Fruit fly (Drosophila melanogaster) whole organism, adult: ENCODE measurements around the gene Ipp.
A peak's percentile ranks its signal among the peaks of the same experiment; 100 is the strongest.

ENCODE experiments used
- CG11617 ChIP-seq: fragments of 200-800 bp; sonication (Bioruptor generic); optimal IDR thresholded peaks from 2 replicates; lab custom pipeline; 2017; ENCODE audit warnings: mild to moderate bottlenecking, missing biosample characterization, missing genetic modification reagents, missing genetic modification characterization
- CG12768 ChIP-seq: fragments of 200-800 bp; sonication (Bioruptor generic); optimal IDR thresholded peaks from 2 replicates; lab custom pipeline; 2017; ENCODE audit warnings: missing biosample characterization, missing genetic modification characterization, mild to moderate bottlenecking, moderate library complexity, missing genetic modification reagents
- CG14711 ChIP-seq: fragments of 200-800 bp; sonication (Bioruptor generic); optimal IDR thresholded peaks from 2 replicates; lab custom pipeline; 2018; ENCODE audit warnings: missing biosample characterization, mild to moderate bottlenecking, missing genetic modification characterization, moderate library complexity
- CG1620 ChIP-seq: fragments of 200-800 bp; sonication (Bioruptor generic); optimal IDR thresholded peaks from 2 replicates; lab custom pipeline; 2016; ENCODE audit warnings: missing biosample characterization, missing genetic modification characterization
- CG33017 ChIP-seq: fragments of 200-800 bp; sonication (Bioruptor generic); optimal IDR thresholded peaks from 2 replicates; lab custom pipeline; 2018; ENCODE audit warnings: missing biosample characterization, mild to moderate bottlenecking, missing genetic modification characterization, moderate library complexity
- CG5204 ChIP-seq: fragments of 200-800 bp; sonication (Bioruptor generic); optimal IDR thresholded peaks from 2 replicates; lab custom pipeline; 2016; ENCODE audit warnings: missing biosample characterization, missing genetic modification characterization
- CG7045 ChIP-seq: fragments of 200-800 bp; sonication (Bioruptor generic); optimal IDR thresholded peaks from 2 replicates; lab custom pipeline; 2017; ENCODE audit warnings: missing biosample characterization, mild to moderate bottlenecking, missing genetic modification characterization
- CG7101 ChIP-seq: fragments of 200-800 bp; sonication (Bioruptor generic); optimal IDR thresholded peaks from 2 replicates; lab custom pipeline; 2018; ENCODE audit warnings: missing biosample characterization, mild to moderate bottlenecking, missing genetic modification characterization, moderate library complexity
- Clk ChIP-seq: fragments of 200-800 bp; sonication (Bioruptor generic); optimal IDR thresholded peaks from 2 replicates; lab custom pipeline; 2017; ENCODE audit warnings: missing biosample characterization, missing genetic modification characterization
- Crg-1 ChIP-seq: fragments of 200-800 bp; sonication (Bioruptor generic); optimal IDR thresholded peaks from 2 replicates; lab custom pipeline; 2016; ENCODE audit warnings: missing biosample characterization, missing genetic modification characterization
- Hr96 ChIP-seq: fragments of 200-800 bp; sonication (Bioruptor generic); optimal IDR thresholded peaks from 2 replicates; lab custom pipeline; 2016; ENCODE audit warnings: missing biosample characterization, missing genetic modification characterization
- Mnt ChIP-seq: fragments of 200-800 bp; sonication (Bioruptor generic); optimal IDR thresholded peaks from 2 replicates; lab custom pipeline; 2016; ENCODE audit warnings: missing biosample characterization, mild to moderate bottlenecking, missing genetic modification characterization
- bab1 ChIP-seq: fragments of 200-800 bp; sonication (Bioruptor generic); optimal IDR thresholded peaks from 3 replicates; lab custom pipeline; 2019; ENCODE audit warnings: missing biosample characterization, mild to moderate bottlenecking, missing genetic modification characterization, moderate library complexity
- cic ChIP-seq: fragments of 200-800 bp; sonication (Bioruptor generic); optimal IDR thresholded peaks from 2 replicates; lab custom pipeline; 2017; ENCODE audit warnings: missing biosample characterization, mild to moderate bottlenecking, missing genetic modification characterization, moderate library complexity
- cnc ChIP-seq, 2 experiments: fragments of >200 bp; optimal IDR thresholded peaks; 2 replicates each; lab custom pipeline; 2017
- kay ChIP-seq: fragments of 200-800 bp; sonication (Bioruptor generic); peaks from one replicate; lab custom pipeline; 2016; ENCODE audit warnings: missing biosample characterization, missing genetic modification characterization, borderline replicate concordance
- ovo ChIP-seq: fragments of 200-800 bp; sonication (Bioruptor generic); optimal IDR thresholded peaks from 2 replicates; lab custom pipeline; 2016; ENCODE audit warnings: missing biosample characterization, missing genetic modification characterization
- pad ChIP-seq: fragments of 200-800 bp; sonication (Bioruptor generic); optimal IDR thresholded peaks from 3 replicates; lab custom pipeline; 2017; ENCODE audit warnings: missing biosample characterization, missing genetic modification characterization, mild to moderate bottlenecking, moderate library complexity, missing genetic modification reagents
- tj ChIP-seq: fragments of 200-800 bp; sonication (Bioruptor generic); optimal IDR thresholded peaks from 3 replicates; lab custom pipeline; 2017; ENCODE audit warnings: missing biosample characterization, mild to moderate bottlenecking, missing genetic modification characterization, moderate library complexity
- toe ChIP-seq: fragments of 200-800 bp; sonication (Bioruptor generic); optimal IDR thresholded peaks from 2 replicates; lab custom pipeline; 2016; ENCODE audit warnings: missing biosample characterization, missing genetic modification characterization

Gene Ipp

DNA sequence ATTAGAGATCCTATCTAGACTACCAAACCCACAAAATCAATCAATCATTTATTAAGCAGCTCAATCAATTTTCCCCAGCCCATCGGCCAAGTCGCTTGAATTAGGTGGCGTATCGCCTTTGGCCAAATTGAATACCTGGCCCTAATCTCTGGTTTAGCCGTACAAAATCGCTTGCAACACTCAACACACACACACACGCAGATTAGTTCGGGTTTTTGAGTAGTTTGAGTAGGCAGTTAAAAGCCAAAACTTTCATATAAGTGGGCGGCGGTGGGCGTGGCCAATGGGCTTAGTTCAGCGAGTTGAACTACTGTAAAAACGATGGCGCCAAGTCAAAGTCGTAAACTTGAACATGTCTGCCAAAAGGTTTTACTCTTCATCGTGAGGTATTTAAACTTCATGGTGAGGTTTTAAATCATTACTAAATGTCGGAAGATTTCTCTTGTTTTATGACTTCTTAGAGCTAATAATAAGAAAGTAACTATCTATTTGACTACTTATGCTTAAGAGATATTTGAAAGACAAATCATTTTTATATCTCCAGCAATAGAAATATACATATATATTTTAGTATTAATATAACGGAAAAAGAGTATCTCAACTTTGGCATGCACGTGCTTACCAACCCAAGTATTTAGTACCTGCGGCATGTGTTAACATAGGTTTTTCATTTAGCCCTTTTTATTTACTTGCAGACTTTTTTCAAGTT is 42.8 kb downstream of the Ipp start:
- TF ChIP-seq Mnt (GFP tag; lab: Kevin White, UChicago) = no peak
- TF ChIP-seq Clk (GFP tag; lab: Kevin White, UChicago) = no peak
- no peak for TF ChIP-seq CG1620
- no peak for TF ChIP-seq CG33017 (tag; lab: Kevin White, UChicago)
- TF ChIP-seq CG11617 (GFP tag; lab: Kevin White, UChicago) = no peak
- TF ChIP-seq CG7045 (GFP tag; lab: Kevin White, UChicago) = no peak
- TF ChIP-seq bab1 (GFP tag; lab: Kevin White, UChicago) = no peak
- no peak for TF ChIP-seq Hr96 (GFP tag; lab: Kevin White, UChicago)
- TF ChIP-seq kay (GFP tag; lab: Kevin White, UChicago) = no peak
- TF ChIP-seq Crg-1 (GFP tag; lab: Kevin White, UChicago) = no peak
- TF ChIP-seq CG14711 (tag; lab: Kevin White, UChicago) = no peak
- TF ChIP-seq CG5204 (GFP tag; lab: Kevin White, UChicago) = no peak
- TF ChIP-seq tj (GFP tag; lab: Kevin White, UChicago) = no peak
- TF ChIP-seq CG12768 (GFP tag; lab: Kevin White, UChicago) = no peak

DNA sequence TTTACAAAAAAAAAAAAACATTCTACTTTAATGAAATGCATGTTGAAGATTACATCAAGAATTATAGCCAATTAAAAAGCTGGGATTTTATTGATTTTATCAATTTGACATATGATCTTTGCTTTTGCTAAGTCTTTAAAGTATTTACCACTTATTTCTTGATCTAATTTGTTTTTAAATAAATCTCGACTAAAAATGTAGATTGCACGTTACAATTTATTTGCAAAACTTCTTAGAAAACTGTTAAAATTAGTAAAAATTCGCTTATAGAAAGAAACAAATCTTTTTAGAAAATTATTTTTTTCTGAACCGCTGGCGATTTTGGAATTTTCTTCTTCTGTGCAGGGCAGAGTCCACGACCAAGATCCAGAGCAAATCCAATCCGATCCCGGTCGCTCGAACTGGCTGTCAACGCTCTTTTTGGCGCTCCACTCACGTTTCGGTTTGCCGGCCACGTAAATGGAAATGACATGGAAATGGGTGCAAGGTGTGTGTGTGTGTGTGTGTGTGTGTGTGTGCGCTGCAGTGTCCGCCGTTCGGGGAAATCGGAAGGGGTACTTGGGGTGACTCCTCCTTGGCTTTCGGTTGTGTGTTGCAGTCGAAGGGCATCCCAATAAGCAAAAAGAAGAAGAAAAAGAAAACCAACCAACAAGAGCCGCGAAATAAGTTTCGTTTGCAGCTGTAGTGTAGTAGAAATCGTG is 43.7 kb downstream of the Ipp start:
- TF ChIP-seq kay (GFP tag; lab: Kevin White, UChicago) = peak; percentile 4
- no peak for TF ChIP-seq cnc (optimal IDR thresholded peaks at IDR 0.05; lab: Kevin White, UChicago)

DNA sequence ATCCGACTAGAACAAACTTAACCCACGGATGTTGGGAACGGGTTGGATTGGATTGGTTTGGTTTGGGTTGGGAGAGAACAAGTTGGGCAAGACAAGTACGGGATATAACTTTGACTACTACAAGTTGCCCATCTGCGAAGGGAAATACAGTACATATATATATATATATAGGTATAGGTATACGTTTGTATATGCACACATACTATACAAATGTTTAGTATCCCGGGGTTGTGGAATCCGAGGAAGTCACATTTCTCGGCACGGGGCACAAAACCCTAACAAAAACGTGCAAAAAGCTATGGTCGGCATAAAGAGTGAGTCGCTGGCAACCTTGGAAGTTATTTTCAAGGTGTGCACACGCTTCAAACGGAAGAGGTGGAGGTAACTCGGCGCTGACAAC is 45.3 kb downstream of the Ipp start:
- no peak for TF ChIP-seq cnc (optimal IDR thresholded peaks at IDR 0.05; lab: Kevin White, UChicago)
- TF ChIP-seq ovo (GFP tag; lab: Kevin White, UChicago) = no peak
- TF ChIP-seq tj (GFP tag; lab: Kevin White, UChicago) = no peak
- no peak for TF ChIP-seq toe (GFP tag; lab: Kevin White, UChicago)
- no peak for TF ChIP-seq CG7101 (tag; lab: Kevin White, UChicago)
- TF ChIP-seq CG7045 (GFP tag; lab: Kevin White, UChicago) = no peak
- TF ChIP-seq CG11617 (GFP tag; lab: Kevin White, UChicago) = no peak
- no peak for TF ChIP-seq Clk (GFP tag; lab: Kevin White, UChicago)
- TF ChIP-seq bab1 (GFP tag; lab: Kevin White, UChicago) = no peak
- TF ChIP-seq Hr96 (GFP tag; lab: Kevin White, UChicago) = no peak
- TF ChIP-seq Mnt (GFP tag; lab: Kevin White, UChicago) = no peak
- TF ChIP-seq Crg-1 (GFP tag; lab: Kevin White, UChicago) = no peak
- no peak for TF ChIP-seq CG1620
- no peak for TF ChIP-seq CG12768 (GFP tag; lab: Kevin White, UChicago)
- no peak for TF ChIP-seq pad (GFP tag; lab: Kevin White, UChicago)

DNA sequence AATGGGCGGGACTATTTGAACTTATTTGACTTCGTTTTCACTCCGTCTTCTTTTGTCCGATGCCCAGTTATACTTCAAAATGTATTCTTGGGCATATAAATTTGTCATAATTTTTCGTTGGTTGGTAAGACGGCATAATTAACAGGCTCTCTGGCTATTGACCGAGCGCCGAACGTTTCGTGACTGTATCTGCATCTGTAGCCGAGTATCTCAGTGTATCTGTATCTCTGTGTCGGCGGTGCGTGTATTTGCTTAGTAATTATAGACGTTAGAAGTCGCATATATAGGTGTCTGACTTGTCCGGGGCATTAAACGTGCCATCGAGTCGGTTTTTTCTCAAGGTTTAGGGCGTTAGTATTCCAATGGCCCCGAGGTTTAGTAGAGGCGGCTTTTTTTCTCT is 46.6 kb downstream of the Ipp start:
- TF ChIP-seq cnc (optimal IDR thresholded peaks at IDR 0.05; lab: Kevin White, UChicago) (no peak), Mnt (GFP tag; lab: Kevin White, UChicago) (no peak), kay (GFP tag; lab: Kevin White, UChicago) (peak; percentile 7)

DNA sequence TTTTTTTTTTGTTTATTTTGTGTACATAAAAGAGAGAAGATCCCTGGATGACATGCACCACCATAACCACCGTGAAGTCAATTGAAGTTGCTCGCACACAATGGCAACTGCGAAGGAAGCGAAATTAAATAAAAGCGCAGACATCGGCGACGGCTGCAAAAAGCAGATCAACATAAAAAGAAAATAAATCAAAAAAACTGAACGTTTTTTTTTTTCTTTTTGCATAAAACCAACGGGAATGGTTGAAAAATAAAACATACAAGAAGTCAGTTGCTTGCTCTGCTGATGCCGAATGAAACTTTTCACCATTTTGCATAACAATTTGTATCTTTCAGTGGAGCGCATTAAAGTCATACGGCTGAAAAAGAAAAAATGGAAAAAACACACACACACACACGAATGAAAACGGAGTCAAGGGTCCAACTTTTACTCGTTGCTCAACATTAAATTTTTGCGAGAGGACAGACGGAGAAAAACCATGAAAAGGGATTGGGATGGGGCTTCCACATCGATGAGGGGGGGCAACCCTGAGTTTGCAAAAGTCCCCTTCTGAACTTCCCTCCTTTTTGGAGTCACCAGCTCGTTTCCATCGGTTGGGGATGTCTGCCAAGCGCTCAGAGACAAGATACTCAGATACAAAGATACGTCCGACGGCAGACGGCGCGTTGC is 47.8 kb downstream of the Ipp start:
- TF ChIP-seq CG1620 (no peak), CG33017 (tag; lab: Kevin White, UChicago) (no peak), CG7045 (GFP tag; lab: Kevin White, UChicago) (no peak), cnc (optimal IDR thresholded peaks at IDR 0.05; lab: Kevin White, UChicago) (no peak), Mnt (GFP tag; lab: Kevin White, UChicago) (no peak), bab1 (GFP tag; lab: Kevin White, UChicago) (no peak), tj (GFP tag; lab: Kevin White, UChicago) (no peak), CG5204 (GFP tag; lab: Kevin White, UChicago) (no peak), Clk (GFP tag; lab: Kevin White, UChicago) (no peak)

DNA sequence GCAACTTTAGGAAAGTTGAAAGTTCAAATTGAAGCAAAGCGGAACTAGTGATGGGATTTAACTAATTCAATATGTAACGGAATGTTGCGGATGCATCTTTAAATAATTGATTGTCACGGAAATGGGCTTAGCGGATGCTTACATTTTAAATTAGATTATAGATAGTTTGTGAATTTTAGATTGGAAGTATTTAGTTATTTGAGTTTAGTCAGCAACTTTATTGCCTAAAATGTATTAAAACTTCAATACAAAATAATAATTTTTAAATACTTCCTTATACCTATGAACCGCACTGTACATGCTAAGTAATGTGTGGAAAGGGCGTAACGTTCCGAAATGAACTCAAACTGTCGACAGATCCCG is 48.3 kb downstream of the Ipp start:
- TF ChIP-seq kay (GFP tag; lab: Kevin White, UChicago) = no peak
- no peak for TF ChIP-seq Crg-1 (GFP tag; lab: Kevin White, UChicago)
- no peak for TF ChIP-seq cnc (optimal IDR thresholded peaks at IDR 0.05; lab: Kevin White, UChicago)
- no peak for TF ChIP-seq CG7101 (tag; lab: Kevin White, UChicago)
- no peak for TF ChIP-seq cic
- no peak for TF ChIP-seq tj (GFP tag; lab: Kevin White, UChicago)
- TF ChIP-seq CG14711 (tag; lab: Kevin White, UChicago) = no peak
- TF ChIP-seq Hr96 (GFP tag; lab: Kevin White, UChicago) = no peak
- no peak for TF ChIP-seq CG7045 (GFP tag; lab: Kevin White, UChicago)
- TF ChIP-seq CG5204 (GFP tag; lab: Kevin White, UChicago) = no peak
- TF ChIP-seq ovo (GFP tag; lab: Kevin White, UChicago) = no peak
- no peak for TF ChIP-seq bab1 (GFP tag; lab: Kevin White, UChicago)
- TF ChIP-seq CG12768 (GFP tag; lab: Kevin White, UChicago) = no peak
- no peak for TF ChIP-seq Mnt (GFP tag; lab: Kevin White, UChicago)
- no peak for TF ChIP-seq CG1620
- no peak for TF ChIP-seq pad (GFP tag; lab: Kevin White, UChicago)
- no peak for TF ChIP-seq CG11617 (GFP tag; lab: Kevin White, UChicago)
- no peak for TF ChIP-seq CG33017 (tag; lab: Kevin White, UChicago)
- no peak for TF ChIP-seq Clk (GFP tag; lab: Kevin White, UChicago)
- TF ChIP-seq toe (GFP tag; lab: Kevin White, UChicago) = no peak
